Fruit fly (Drosophila melanogaster) whole organism, wandering third instar larva: ENCODE measurements around the gene Dys.

ENCODE experiments used
- Abd-B ChIP-seq: fragments of >200 bp; optimal IDR thresholded peaks from 2 replicates; lab custom pipeline; 2017; ENCODE audit warnings: missing biosample characterization, missing genetic modification characterization
- CG32264 ChIP-seq: fragments of 200-800 bp; sonication (Bioruptor generic); optimal IDR thresholded peaks from 2 replicates; lab custom pipeline; 2016; ENCODE audit warnings: missing biosample characterization, missing genetic modification characterization
- CG9705 ChIP-seq: fragments of 200-800 bp; sonication (Bioruptor generic); optimal IDR thresholded peaks from 2 replicates; lab custom pipeline; 2018; ENCODE audit warnings: missing biosample characterization, mild to moderate bottlenecking, missing genetic modification characterization
- CrebA ChIP-seq: fragments of 200-800 bp; sonication (Bioruptor generic); optimal IDR thresholded peaks from 2 replicates; lab custom pipeline; 2016; ENCODE audit warnings: missing biosample characterization, mild to moderate bottlenecking, missing genetic modification characterization, borderline replicate concordance
- Dfd ChIP-seq: fragments of >200 bp; optimal IDR thresholded peaks from 2 replicates; lab custom pipeline; 2017; ENCODE audit warnings: missing biosample characterization, missing genetic modification characterization
- GATAd ChIP-seq: sonication (Bioruptor generic); optimal IDR thresholded peaks from 2 replicates; lab custom pipeline; 2016; ENCODE audit warnings: missing biosample characterization, missing genetic modification characterization
- HLH106 ChIP-seq: fragments of 200-800 bp; optimal IDR thresholded peaks from 3 replicates; lab custom pipeline; 2019; ENCODE audit warnings: missing biosample characterization, mild to moderate bottlenecking, missing genetic modification characterization, moderate library complexity
- Hnf4 ChIP-seq: fragments of 200-800 bp; sonication (Bioruptor generic); optimal IDR thresholded peaks from 2 replicates; lab custom pipeline; 2016; ENCODE audit warnings: missing biosample characterization, mild to moderate bottlenecking, missing genetic modification characterization
- Hr78 ChIP-seq: fragments of >200 bp; optimal IDR thresholded peaks from 2 replicates; lab custom pipeline; 2017; ENCODE audit warnings: missing biosample characterization, missing genetic modification characterization
- Hr83 ChIP-seq: fragments of 200-300 bp; sonication (Bioruptor generic); optimal IDR thresholded peaks from 2 replicates; lab custom pipeline; 2016; ENCODE audit warnings: missing biosample characterization, mild to moderate bottlenecking, missing genetic modification characterization, moderate library complexity; ENCODE audit not compliant: poor library complexity, severe bottlenecking
- Jra ChIP-seq: sonication (Bioruptor generic); optimal IDR thresholded peaks from 2 replicates; lab custom pipeline; 2016; ENCODE audit warnings: missing biosample characterization, missing genetic modification characterization
- Mio ChIP-seq: sonication (Bioruptor generic); optimal IDR thresholded peaks from 2 replicates; lab custom pipeline; 2016; ENCODE audit warnings: missing biosample characterization, missing genetic modification characterization
- Myc ChIP-seq: fragments of >200 bp; optimal IDR thresholded peaks from 2 replicates; lab custom pipeline; 2017
- N ChIP-seq: fragments of >200 bp; optimal IDR thresholded peaks from 2 replicates; lab custom pipeline; 2018; ENCODE audit warnings: missing biosample characterization, missing external identifiers, missing genetic modification characterization
- OdsH ChIP-seq: fragments of 200-800 bp; sonication (Bioruptor generic); optimal IDR thresholded peaks from 2 replicates; lab custom pipeline; 2016; ENCODE audit warnings: missing biosample characterization, mild to moderate bottlenecking, missing genetic modification characterization
- Sp1 ChIP-seq: fragments of 200-800 bp; sonication (Bioruptor generic); optimal IDR thresholded peaks from 3 replicates; lab custom pipeline; 2019; ENCODE audit warnings: missing biosample characterization, mild to moderate bottlenecking, missing genetic modification characterization, moderate library complexity
- Vsx2 ChIP-seq: fragments of 200-300, 225-300 bp; sonication (Bioruptor generic); optimal IDR thresholded peaks from 2 replicates; lab custom pipeline; 2018; ENCODE audit warnings: missing biosample characterization, missing genetic modification characterization; ENCODE audit not compliant: partially characterized antibody
- br ChIP-seq: fragments of 200-800 bp; sonication (Bioruptor generic); optimal IDR thresholded peaks from 2 replicates; lab custom pipeline; 2016; ENCODE audit warnings: missing biosample characterization, missing genetic modification characterization
- brk ChIP-seq: fragments of 200-800 bp; sonication (Bioruptor generic); optimal IDR thresholded peaks from 2 replicates; lab custom pipeline; 2016; ENCODE audit warnings: missing biosample characterization, mild to moderate bottlenecking, missing genetic modification characterization
- dl ChIP-seq, 2 experiments: fragments of 175-275, 200-275 bp in 1 of 2; fragments of 200-275 bp in 1 of 2; sonication (Bioruptor generic); optimal IDR thresholded peaks; lab custom pipeline; 2018; ENCODE audit warnings: mild to moderate bottlenecking in 2 of 2, missing biosample characterization in 2 of 2, missing genetic modification characterization in 2 of 2, moderate library complexity in 2 of 2; ENCODE audit not compliant: partially characterized antibody in 2 of 2, insufficient read depth in 1 of 2
- dmrt93B ChIP-seq: fragments of 200-800 bp; sonication (Bioruptor generic); optimal IDR thresholded peaks from 2 replicates; lab custom pipeline; 2018; ENCODE audit warnings: missing biosample characterization, mild to moderate bottlenecking, missing genetic modification characterization
- dsf ChIP-seq: sonication (Bioruptor generic); optimal IDR thresholded peaks from 2 replicates; lab custom pipeline; 2016; ENCODE audit warnings: missing biosample characterization, missing genetic modification characterization, borderline replicate concordance
- ey ChIP-seq: fragments of 200-800 bp; sonication (Bioruptor generic); optimal IDR thresholded peaks from 2 replicates; lab custom pipeline; 2016; ENCODE audit warnings: missing biosample characterization, missing genetic modification characterization
- foxo ChIP-seq, 2 experiments: fragments of 200-800 bp; sonication (Bioruptor generic); optimal IDR thresholded peaks; 2 replicates in 1 of 2; 3 replicates in 1 of 2; lab custom pipeline; 2016 to 2017; ENCODE audit warnings: missing biosample characterization in 2 of 2, missing genetic modification characterization in 2 of 2
- fru ChIP-seq: fragments of 200-800 bp; sonication (Bioruptor generic); optimal IDR thresholded peaks from 3 replicates; lab custom pipeline; 2016; ENCODE audit warnings: missing biosample characterization, mild to moderate bottlenecking, missing genetic modification characterization
- h ChIP-seq: fragments of 200-800 bp; sonication (Bioruptor generic); optimal IDR thresholded peaks from 3 replicates; lab custom pipeline; 2016; ENCODE audit warnings: missing biosample characterization, mild to moderate bottlenecking, missing genetic modification characterization
- jim ChIP-seq: fragments of 175-275, 200-325 bp; sonication (Bioruptor generic); optimal IDR thresholded peaks from 2 replicates; lab custom pipeline; 2016; ENCODE audit warnings: missing biosample characterization, mild to moderate bottlenecking, missing genetic modification characterization
- lola ChIP-seq: fragments of >200 bp; optimal IDR thresholded peaks from 2 replicates; lab custom pipeline; 2017; ENCODE audit warnings: missing biosample characterization, missing genetic modification characterization
- pan ChIP-seq: fragments of >200 bp; optimal IDR thresholded peaks from 2 replicates; lab custom pipeline; 2017
- psq ChIP-seq: fragments of 200-800 bp; sonication (Bioruptor generic); optimal IDR thresholded peaks from 3 replicates; lab custom pipeline; 2017; ENCODE audit warnings: missing biosample characterization, mild to moderate bottlenecking, missing genetic modification characterization, moderate library complexity
- rgr ChIP-seq: fragments of 200-800 bp; sonication (Bioruptor generic); optimal IDR thresholded peaks from 3 replicates; lab custom pipeline; 2016; ENCODE audit warnings: missing biosample characterization, mild to moderate bottlenecking, missing genetic modification characterization
- sage ChIP-seq: fragments of 200-800 bp; sonication (Bioruptor generic); optimal IDR thresholded peaks from 2 replicates; lab custom pipeline; 2016; ENCODE audit warnings: missing biosample characterization, mild to moderate bottlenecking, missing genetic modification characterization
- sv ChIP-seq: fragments of 200-800 bp; sonication (Bioruptor generic); optimal IDR thresholded peaks from 3 replicates; lab custom pipeline; 2016; ENCODE audit warnings: missing biosample characterization, missing genetic modification characterization
- tai ChIP-seq: sonication (Bioruptor generic); optimal IDR thresholded peaks from 2 replicates; lab custom pipeline; 2016; ENCODE audit warnings: missing biosample characterization, missing genetic modification characterization
- usp ChIP-seq: fragments of >200 bp; optimal IDR thresholded peaks from 2 replicates; lab custom pipeline; 2017; ENCODE audit warnings: missing biosample characterization, missing genetic modification characterization
- woc ChIP-seq: sonication (Bioruptor generic); optimal IDR thresholded peaks from 2 replicates; lab custom pipeline; 2016; ENCODE audit warnings: missing biosample characterization, mild to moderate bottlenecking, missing genetic modification characterization

Gene Dys

DNA sequence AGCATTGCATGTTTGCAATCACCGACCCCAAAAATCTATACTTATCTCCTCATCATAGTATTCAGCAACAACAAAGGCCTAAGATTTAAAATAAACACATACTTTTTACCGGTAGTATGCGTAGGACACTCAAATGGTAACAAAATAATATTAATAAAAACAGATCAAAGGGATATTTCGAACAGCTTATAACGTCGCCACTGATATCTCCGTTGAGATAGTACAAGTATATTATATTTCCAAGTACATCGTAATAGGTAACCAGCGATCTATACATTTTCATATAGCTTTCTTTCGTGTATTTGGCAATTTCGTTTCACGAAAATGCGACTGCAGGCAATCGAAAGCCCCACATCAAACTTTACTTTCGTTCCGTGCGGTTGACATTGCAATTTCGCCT, 142.1 kb downstream of the Dys start, which contains the start of gene CG7342:
Gene CG7342, plus strand, starts transcription at position 380 of the 400 bp plus-strand sequence.
- TF ChIP-seq foxo (GFP tag; optimal IDR thresholded peaks at IDR 0.05; lab: Kevin White, UChicago) (peak; percentile 6 to 75), CrebA (GFP tag; lab: Kevin White, UChicago) (peak; percentile 3), br (GFP tag; lab: Kevin White, UChicago) (peak; percentile 81), woc (GFP tag; lab: Kevin White, UChicago) (peak; percentile 34), GATAd (GFP tag; lab: Kevin White, UChicago) (no peak), usp (GFP tag; lab: Kevin White, UChicago) (no peak), HLH106 (tag; lab: Kevin White, UChicago) (peak; percentile 80), OdsH (GFP tag; lab: Kevin White, UChicago) (peak; percentile 72), CG32264 (GFP tag; lab: Kevin White, UChicago) (peak; percentile 37), sv (GFP tag; lab: Kevin White, UChicago) (no peak), dl (GFP tag; optimal IDR thresholded peaks at IDR 0.05; lab: Kevin White, UChicago; ENCODE audit: insufficient read depth in 1 of 2, partially characterized antibody in 2 of 2) (no peak), Hr83 (GFP tag; lab: Kevin White, UChicago) (no peak), h (peak; percentile 80), Vsx2 (GFP tag; lab: Kevin White, UChicago) (no peak), Hnf4 (GFP tag; lab: Kevin White, UChicago) (peak; percentile 69), dmrt93B (GFP tag; lab: Kevin White, UChicago) (peak; percentile 36), Mio (GFP tag; lab: Kevin White, UChicago) (peak; percentile 9), psq (peak; percentile 57), ey (GFP tag; lab: Kevin White, UChicago) (peak; percentile 75), brk (GFP tag; lab: Kevin White, UChicago) (peak; percentile 70), rgr (peak; percentile 79), tai (peak; percentile 47), fru (GFP tag; lab: Kevin White, UChicago) (peak; percentile 71), CG9705 (GFP tag; lab: Kevin White, UChicago) (peak; percentile 1)

- TF ChIP-seq Jra (GFP tag; lab: Kevin White, UChicago) (no peak), dsf (GFP tag; lab: Kevin White, UChicago) (no peak), usp (GFP tag; lab: Kevin White, UChicago) (no peak), Dfd (no peak), foxo (GFP tag; optimal IDR thresholded peaks at IDR 0.05; lab: Kevin White, UChicago) (no peak), Vsx2 (GFP tag; lab: Kevin White, UChicago) (no peak), pan (lab: Kevin White, UChicago) (no peak), OdsH (GFP tag; lab: Kevin White, UChicago) (no peak), sage (GFP tag; lab: Kevin White, UChicago) (no peak), GATAd (GFP tag; lab: Kevin White, UChicago) (no peak), br (GFP tag; lab: Kevin White, UChicago) (no peak), Hnf4 (GFP tag; lab: Kevin White, UChicago) (no peak), woc (GFP tag; lab: Kevin White, UChicago) (no peak), CrebA (GFP tag; lab: Kevin White, UChicago) (no peak), N (GFP tag; lab: Kevin White, UChicago) (no peak), tai (no peak), jim (no peak), Sp1 (GFP tag; lab: Kevin White, UChicago) (no peak), rgr (no peak)
These were observed 146.1 kb downstream of the Dys start, which contains the start of gene CG17751 for dm6 chr3R:19606954-19607353. TSS of gene CG17751 (plus strand) at chr3R:19607254.

dm6 chr3R:19609925-19610324, 149.0 kb downstream of the Dys start, which contains the start of gene CG17752:
TSS of gene CG17752 (plus strand) at chr3R:19610225.
- TF ChIP-seq tai (no peak), Abd-B (GFP tag; lab: Kevin White, UChicago) (no peak), lola (GFP tag; lab: Kevin White, UChicago) (no peak), rgr (no peak), Hr78 (GFP tag; lab: Kevin White, UChicago) (no peak), h (no peak), fru (GFP tag; lab: Kevin White, UChicago) (no peak), dl (GFP tag; optimal IDR thresholded peaks at IDR 0.05; lab: Kevin White, UChicago; ENCODE audit: insufficient read depth in 1 of 2, partially characterized antibody in 2 of 2) (no peak), Myc (no peak), usp (GFP tag; lab: Kevin White, UChicago) (no peak)
- TF ChIP-seq, all 38 proteins: peak for 0
